Worm (Caenorhabditis elegans) whole organism, L2 larva: Measurements from ENCODE around the gene ran-1.

Source experiments
- alr-1 ChIP-seq: fragments of 150-350 bp; optimal IDR thresholded peaks from 2 replicates; lab custom pipeline; 2014; ENCODE audit warnings: missing biosample characterization, missing genetic modification characterization
- ama-1 ChIP-seq: fragments of 150-350 bp; optimal IDR thresholded peaks from 2 replicates; lab custom pipeline; 2018; ENCODE audit warnings: inconsistent platforms
- elt-3 ChIP-seq: sonication (generic microtip); optimal IDR thresholded peaks from 2 replicates; lab custom pipeline; 2017; ENCODE audit warnings: missing biosample characterization, missing genetic modification characterization
- fos-1 ChIP-seq: fragments of 150-350 bp; optimal IDR thresholded peaks from 2 replicates; lab custom pipeline; 2014; ENCODE audit warnings: missing biosample characterization, missing genetic modification characterization
- gmeb-1 ChIP-seq: fragments of 150-350 bp; optimal IDR thresholded peaks from 2 replicates; lab custom pipeline; 2014; ENCODE audit warnings: missing biosample characterization, missing genetic modification characterization
- lin-13 ChIP-seq: fragments of 150-350 bp; optimal IDR thresholded peaks from 2 replicates; lab custom pipeline; 2014; ENCODE audit warnings: missing biosample characterization, missing genetic modification reagents, missing genetic modification characterization
- mab-5 ChIP-seq: fragments of 150-350 bp; optimal IDR thresholded peaks from 2 replicates; lab custom pipeline; 2014; ENCODE audit warnings: missing biosample characterization, missing genetic modification characterization
- nhr-10 ChIP-seq: sonication (generic microtip); optimal IDR thresholded peaks from 2 replicates; lab custom pipeline; 2017; ENCODE audit warnings: missing biosample characterization, missing genetic modification characterization
- nhr-12 ChIP-seq: fragments of 150-350 bp; optimal IDR thresholded peaks from 2 replicates; lab custom pipeline; 2014; ENCODE audit warnings: missing biosample characterization, missing genetic modification characterization
- nhr-25 ChIP-seq: fragments of 150-350 bp; sonication (generic microtip); optimal IDR thresholded peaks from 3 replicates; lab custom pipeline; 2014; ENCODE audit warnings: missing biosample characterization, missing genetic modification characterization

ce11 chrIII:10706972-10707438 is 40.5 kb downstream of the ran-1 start, which contains the start of the genes Y39A1A.21 and Y39A1A.22:
- TF ChIP-seq gmeb-1 (tag; lab: Kevin White, UChicago): peak; percentile 85
- peak; percentile 67 for TF ChIP-seq nhr-25
- TF ChIP-seq mab-5: peak; percentile 59
- TF ChIP-seq ama-1 (lab: Kevin White, UChicago): no peak
- peak; percentile 74 for TF ChIP-seq fos-1 (tag; lab: Kevin White, UChicago)
- no peak for TF ChIP-seq alr-1
- no peak for TF ChIP-seq elt-3 (tag; lab: Kevin White, UChicago)
- TF ChIP-seq nhr-12 (tag; lab: Kevin White, UChicago): no peak
- no peak for TF ChIP-seq nhr-10 (tag; lab: Kevin White, UChicago)
- TF ChIP-seq lin-13 (GFP tag; lab: Kevin White, UChicago): peak; percentile 78
